Fruit fly (Drosophila melanogaster) whole organism, embryonic: ENCODE results near the gene mop.
A peak's percentile ranks its signal among the peaks of the same experiment; 100 is the strongest.

ENCODE experiments used
- Aef1 ChIP-seq: fragments of 200-800 bp; sonication (Bioruptor generic); IDR thresholded peaks from 3 replicates; pipeline ENCODE4 v1.3.6; 2022; ENCODE audit warnings: missing biosample characterization, missing genetic modification characterization
- Bdp1 ChIP-seq: fragments of 200-800 bp; sonication (Bioruptor generic); optimal IDR thresholded peaks from 3 replicates; lab custom pipeline; 2016; ENCODE audit warnings: missing biosample characterization, missing genetic modification characterization
- CG10147 ChIP-seq: fragments of 200-800 bp; sonication (Bioruptor generic); optimal IDR thresholded peaks from 2 replicates; lab custom pipeline; 2019; ENCODE audit warnings: missing biosample characterization, mild to moderate bottlenecking, missing genetic modification characterization, moderate library complexity
- CG10321 ChIP-seq: fragments of 200-800 bp; sonication (Bioruptor generic); IDR thresholded peaks from 2 replicates; pipeline ENCODE4 v1.3.6; 2022; ENCODE audit warnings: missing biosample characterization, missing genetic modification characterization
- CG10431 ChIP-seq: fragments of 200-800 bp; sonication (Bioruptor generic); optimal IDR thresholded peaks from 3 replicates; lab custom pipeline; 2018; ENCODE audit warnings: missing biosample characterization, mild to moderate bottlenecking, missing genetic modification characterization
- CG10959 ChIP-seq: fragments of 200-800 bp; sonication (Bioruptor generic); IDR thresholded peaks from 2 replicates; pipeline ENCODE4 v1.3.6; 2022; ENCODE audit warnings: missing biosample characterization, missing genetic modification characterization
- CG11560 ChIP-seq: fragments of 200-800 bp; sonication (Bioruptor generic); IDR thresholded peaks from 3 replicates; pipeline ENCODE4 v1.3.6; 2022; ENCODE audit warnings: missing biosample characterization, missing genetic modification characterization
- CG11723 ChIP-seq: fragments of 200-800 bp; sonication (Bioruptor generic); optimal IDR thresholded peaks from 2 replicates; lab custom pipeline; 2017; ENCODE audit warnings: missing biosample characterization, mild to moderate bottlenecking, missing genetic modification characterization
- CG12299 ChIP-seq: fragments of 200-800 bp; sonication (Bioruptor generic); optimal IDR thresholded peaks from 2 replicates; lab custom pipeline; 2018; ENCODE audit warnings: missing biosample characterization, mild to moderate bottlenecking, missing genetic modification characterization
- CG1233 ChIP-seq: fragments of 200-800 bp; sonication (Bioruptor generic); optimal IDR thresholded peaks from 4 replicates; lab custom pipeline; 2018; ENCODE audit warnings: missing biosample characterization, mild to moderate bottlenecking, missing genetic modification characterization
- CG1647 ChIP-seq: fragments of 200-800 bp; sonication (Bioruptor generic); optimal IDR thresholded peaks from 3 replicates; lab custom pipeline; 2016; ENCODE audit warnings: missing biosample characterization, missing genetic modification characterization
- CG3163 ChIP-seq: fragments of 200-800 bp; sonication (Bioruptor generic); optimal IDR thresholded peaks from 3 replicates; lab custom pipeline; 2016; ENCODE audit warnings: missing biosample characterization, missing genetic modification characterization
- CG3838 ChIP-seq: fragments of 200-800 bp; sonication (Bioruptor generic); optimal IDR thresholded peaks from 3 replicates; lab custom pipeline; 2016; ENCODE audit warnings: missing biosample characterization, missing genetic modification characterization
- CG42726 ChIP-seq: fragments of 200-800 bp; sonication (Bioruptor generic); IDR thresholded peaks from 2 replicates; pipeline ENCODE4 v1.3.6; 2022; ENCODE audit warnings: missing biosample characterization, missing genetic modification characterization; ENCODE audit not compliant: partially characterized antibody
- CG4360 ChIP-seq: fragments of 200-800 bp; sonication (Bioruptor generic); IDR thresholded peaks from 2 replicates; pipeline ENCODE4 v1.3.6; 2022; ENCODE audit warnings: missing biosample characterization, missing genetic modification characterization
- CG4730 ChIP-seq: fragments of 200-800 bp; sonication (Bioruptor generic); IDR thresholded peaks from 2 replicates; pipeline ENCODE4 v1.3.6; 2022; ENCODE audit warnings: missing biosample characterization, missing genetic modification characterization
- CG4854 ChIP-seq: fragments of 200-800 bp; sonication (Bioruptor generic); optimal IDR thresholded peaks from 2 replicates; lab custom pipeline; 2016; ENCODE audit warnings: missing biosample characterization, missing genetic modification characterization, inconsistent platforms
- CG7786 ChIP-seq: fragments of 200-800 bp; sonication (Bioruptor generic); optimal IDR thresholded peaks from 2 replicates; lab custom pipeline; 2016; ENCODE audit warnings: missing biosample characterization, missing genetic modification characterization
- CG7928 ChIP-seq: fragments of 200-800 bp; sonication (Bioruptor generic); optimal IDR thresholded peaks from 2 replicates; lab custom pipeline; 2017; ENCODE audit warnings: missing biosample characterization, mild to moderate bottlenecking, missing genetic modification characterization
- CG8765 ChIP-seq: fragments of 200-800 bp; sonication (Bioruptor generic); IDR thresholded peaks from 2 replicates; pipeline ENCODE4 v1.3.6; 2022; ENCODE audit warnings: missing biosample characterization, missing genetic modification characterization
- D ChIP-seq, 2 experiments: fragments of 200-800 bp in 1 of 2; fragments of >200 bp in 1 of 2; sonication (Bioruptor generic) in 1 of 2; optimal IDR thresholded peaks; 2 replicates in 1 of 2; 3 replicates in 1 of 2; lab custom pipeline; 2017; ENCODE audit warnings: mild to moderate bottlenecking in 1 of 2, missing biosample characterization in 1 of 2, missing genetic modification characterization in 1 of 2, missing genetic modification reagents in 1 of 2
- Doc3 ChIP-seq: fragments of 200-800 bp; sonication (Bioruptor generic); IDR thresholded peaks from 3 replicates; pipeline ENCODE4 v1.3.6; 2022; ENCODE audit warnings: missing biosample characterization, missing genetic modification characterization; ENCODE audit not compliant: partially characterized antibody
- E2f2 ChIP-seq: fragments of 200-800 bp; sonication (Bioruptor generic); IDR thresholded peaks from 2 replicates; pipeline ENCODE4 v1.3.6; 2022; ENCODE audit warnings: missing biosample characterization, missing genetic modification characterization
- Eip74EF ChIP-seq, 2 experiments: fragments of 200-800 bp in 1 of 2; fragments of >200 bp in 1 of 2; sonication (Bioruptor generic) in 1 of 2; optimal IDR thresholded peaks; 2 replicates each; lab custom pipeline; 2017 to 2019; ENCODE audit warnings: missing biosample characterization in 2 of 2, missing genetic modification characterization in 2 of 2, mild to moderate bottlenecking in 1 of 2, moderate library complexity in 1 of 2
- Fer3 ChIP-seq: fragments of 200-800 bp; sonication (Bioruptor generic); optimal IDR thresholded peaks from 2 replicates; lab custom pipeline; 2018; ENCODE audit warnings: missing biosample characterization, mild to moderate bottlenecking, missing genetic modification characterization, moderate library complexity
- H2.0 ChIP-seq: fragments of 200-800 bp; sonication (Bioruptor generic); IDR thresholded peaks from 2 replicates; pipeline ENCODE4 v1.3.6; 2022; ENCODE audit warnings: missing biosample characterization, missing genetic modification characterization
- Six4 ChIP-seq: fragments of 200-800 bp; sonication (Bioruptor generic); optimal IDR thresholded peaks from 2 replicates; lab custom pipeline; 2016; ENCODE audit warnings: missing biosample characterization, missing genetic modification characterization
- Stat92E ChIP-seq, 3 experiments: fragments of >200 bp in 2 of 3; fragments of 200-800 bp in 1 of 3; sonication (Bioruptor generic) in 1 of 3; optimal IDR thresholded peaks; 2 replicates each; lab custom pipeline; 2017 to 2019; ENCODE audit warnings: missing biosample characterization in 3 of 3, missing genetic modification characterization in 3 of 3, mild to moderate bottlenecking in 1 of 3, moderate library complexity in 1 of 3
- abd-A ChIP-seq: fragments of 200-800 bp; sonication (Bioruptor generic); optimal IDR thresholded peaks from 3 replicates; lab custom pipeline; 2019; ENCODE audit warnings: missing biosample characterization, mild to moderate bottlenecking, missing genetic modification characterization, moderate library complexity
- ara ChIP-seq: fragments of 200-800 bp; sonication (Bioruptor generic); IDR thresholded peaks from 2 replicates; pipeline ENCODE4 v1.3.6; 2022; ENCODE audit warnings: missing biosample characterization, missing genetic modification characterization
- cg ChIP-seq: fragments of 200-800 bp; sonication (Bioruptor generic); optimal IDR thresholded peaks from 3 replicates; lab custom pipeline; 2019; ENCODE audit warnings: missing biosample characterization, mild to moderate bottlenecking, missing genetic modification characterization, moderate library complexity
- chm ChIP-seq: fragments of 200-800 bp; sonication (Bioruptor generic); IDR thresholded peaks from 2 replicates; pipeline ENCODE4 v1.3.6; 2022; ENCODE audit warnings: missing biosample characterization, missing genetic modification characterization
- dmrt11E ChIP-seq: fragments of 200-800 bp; sonication (Bioruptor generic); optimal IDR thresholded peaks from 3 replicates; lab custom pipeline; 2018; ENCODE audit warnings: missing biosample characterization, mild to moderate bottlenecking, missing genetic modification characterization, moderate library complexity
- dmrt99B ChIP-seq: fragments of 200-800 bp; sonication (Bioruptor generic); optimal IDR thresholded peaks from 2 replicates; lab custom pipeline; 2018; ENCODE audit warnings: missing biosample characterization, mild to moderate bottlenecking, missing genetic modification characterization, moderate library complexity
- dpn ChIP-seq, 2 experiments: fragments of 200-800 bp; sonication (Bioruptor generic); optimal IDR thresholded peaks; 3 replicates each; lab custom pipeline; 2016; ENCODE audit warnings: missing biosample characterization in 2 of 2, missing genetic modification characterization in 2 of 2
- gsb-n ChIP-seq: fragments of 200-800 bp; sonication (Bioruptor generic); optimal IDR thresholded peaks from 3 replicates; lab custom pipeline; 2018; ENCODE audit warnings: missing biosample characterization, mild to moderate bottlenecking, missing genetic modification characterization
- gt ChIP-seq: fragments of 200-800 bp; sonication (Bioruptor generic); IDR thresholded peaks from 2 replicates; pipeline ENCODE4 v1.3.6; 2022; ENCODE audit warnings: missing biosample characterization, missing genetic modification characterization
- kni ChIP-seq: fragments of 200-800 bp; sonication (Bioruptor generic); optimal IDR thresholded peaks from 3 replicates; lab custom pipeline; 2017; ENCODE audit warnings: mild to moderate bottlenecking, missing biosample characterization, missing genetic modification reagents, missing genetic modification characterization
- maf-S ChIP-seq: fragments of 200-800 bp; sonication (Bioruptor generic); optimal IDR thresholded peaks from 2 replicates; lab custom pipeline; 2016; ENCODE audit warnings: missing biosample characterization, missing genetic modification characterization
- org-1 ChIP-seq: fragments of 200-800 bp; sonication (Bioruptor generic); optimal IDR thresholded peaks from 2 replicates; lab custom pipeline; 2017; ENCODE audit warnings: missing biosample characterization, missing genetic modification characterization
- pita ChIP-seq: fragments of 200-800 bp; sonication (Bioruptor generic); optimal IDR thresholded peaks from 2 replicates; lab custom pipeline; 2017; ENCODE audit warnings: missing biosample characterization, mild to moderate bottlenecking, missing genetic modification characterization
- repo ChIP-seq: fragments of 200-800 bp; sonication (Bioruptor generic); optimal IDR thresholded peaks from 2 replicates; lab custom pipeline; 2016; ENCODE audit warnings: missing biosample characterization, missing genetic modification characterization
- toy ChIP-seq: fragments of 200-800 bp; sonication (Bioruptor generic); IDR thresholded peaks from 2 replicates; pipeline ENCODE4 v1.3.6; 2022; ENCODE audit warnings: missing biosample characterization, missing genetic modification characterization
- tx ChIP-seq: fragments of 200-800 bp; sonication (Bioruptor generic); optimal IDR thresholded peaks from 2 replicates; lab custom pipeline; 2016; ENCODE audit warnings: missing biosample characterization, missing genetic modification characterization
- unc-4 ChIP-seq: fragments of 200-800 bp; sonication (Bioruptor generic); IDR thresholded peaks from 2 replicates; pipeline ENCODE4 v1.3.6; 2022; ENCODE audit warnings: missing biosample characterization, missing genetic modification characterization; ENCODE audit not compliant: partially characterized antibody
- usp ChIP-seq: fragments of >200 bp; optimal IDR thresholded peaks from 2 replicates; lab custom pipeline; 2017; ENCODE audit warnings: missing biosample characterization, missing genetic modification characterization
- vnd ChIP-seq: fragments of 200-800 bp; sonication (Bioruptor generic); IDR thresholded peaks from 3 replicates; pipeline ENCODE4 v1.3.6; 2022; ENCODE audit warnings: missing biosample characterization, missing genetic modification characterization; ENCODE audit not compliant: partially characterized antibody
- zen2 ChIP-seq: fragments of 200-800 bp; sonication (Bioruptor generic); IDR thresholded peaks from 3 replicates; pipeline ENCODE4 v1.3.6; 2022; ENCODE audit warnings: missing biosample characterization, missing genetic modification characterization; ENCODE audit not compliant: partially characterized antibody

Gene mop

DNA sequence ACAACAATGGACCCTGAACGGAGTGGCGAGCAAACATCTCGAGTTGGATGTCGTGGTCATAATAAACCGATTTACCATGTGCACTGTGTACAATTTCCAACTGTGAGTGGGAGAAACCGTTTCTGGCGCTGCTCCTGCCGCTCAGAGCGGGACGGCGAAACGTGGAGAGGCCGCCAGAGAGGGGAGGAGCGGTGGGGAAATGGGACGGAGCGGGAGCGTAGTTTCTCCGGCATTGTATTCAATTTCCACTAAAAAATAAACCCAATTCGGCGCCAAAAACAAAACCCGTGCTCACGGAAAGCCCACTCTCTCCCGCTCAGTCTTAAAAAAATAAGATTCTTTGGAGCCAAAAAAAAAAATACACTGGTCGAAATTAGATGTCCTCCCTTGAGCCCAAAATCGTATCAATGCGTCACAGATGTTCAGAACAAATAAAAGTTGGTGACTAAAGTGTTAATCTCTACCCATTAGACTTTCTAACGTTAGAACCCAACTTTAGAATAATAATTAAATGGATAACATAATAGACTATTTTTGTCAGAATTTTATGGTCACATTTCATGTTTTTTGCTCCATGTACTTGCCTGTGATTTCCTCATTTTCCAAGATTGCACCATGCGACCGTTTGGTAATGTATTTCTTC, 15.8 kb downstream of the mop start (continued):
- TF ChIP-seq vnd (GFP tag; lab: Robert Waterston, UW) = no peak
- no peak for TF ChIP-seq pita (GFP tag; lab: Kevin White, UChicago)
- TF ChIP-seq CG10431 = peak; percentile 29
- peak; percentile 56 for TF ChIP-seq dmrt11E (tag; lab: Kevin White, UChicago)
- no peak for TF ChIP-seq abd-A (tag; lab: Kevin White, UChicago)
- TF ChIP-seq CG10959 = no peak
- peak; percentile 55 for TF ChIP-seq maf-S (GFP tag; lab: Kevin White, UChicago)
- TF ChIP-seq CG11723 (GFP tag; lab: Kevin White, UChicago) = peak; percentile 30
- no peak for TF ChIP-seq Doc3 (GFP tag; lab: Robert Waterston, UW)
- TF ChIP-seq dmrt99B (tag; lab: Kevin White, UChicago) = peak; percentile 80
- peak; percentile 71 to 78 for TF ChIP-seq dpn (GFP tag; optimal IDR thresholded peaks at IDR 0.05; lab: Kevin White, UChicago)
- TF ChIP-seq H2.0 (GFP tag; lab: Robert Waterston, UW) = peak; percentile 55; the same call in 1 of the 2 replicates
- peak; percentile 56 for TF ChIP-seq E2f2 (GFP tag; lab: Robert Waterston, UW)
- TF ChIP-seq CG4854 (GFP tag; lab: Kevin White, UChicago) = peak; percentile 44
- TF ChIP-seq CG4360 = no peak
- no peak for TF ChIP-seq CG3838
- peak; percentile 23 for TF ChIP-seq tx (GFP tag; lab: Kevin White, UChicago)
- no peak for TF ChIP-seq gt (GFP tag; lab: Robert Waterston, UW)
- TF ChIP-seq gsb-n (tag; lab: Kevin White, UChicago) = peak; percentile 70
- TF ChIP-seq CG10147 (GFP tag; lab: Kevin White, UChicago) = peak; percentile 35
- peak in 1 of 2 experiments; percentile 55 for TF ChIP-seq Eip74EF (GFP tag; optimal IDR thresholded peaks at IDR 0.05; lab: Kevin White, UChicago)
- no peak for TF ChIP-seq Stat92E (GFP tag; optimal IDR thresholded peaks at IDR 0.05; lab: Kevin White, UChicago)
- peak; percentile 30; the same call in 1 of the 2 replicates for TF ChIP-seq unc-4 (GFP tag; lab: Robert Waterston, UW)
- TF ChIP-seq CG10321 (GFP tag; lab: Robert Waterston, UW) = 0 out of 2 replicates have a peak, but pooled peaks have one; percentile 42
- TF ChIP-seq CG4730 = peak; percentile 36; the same call in 1 of the 2 replicates
- TF ChIP-seq CG42726 = 0 out of 2 replicates have a peak, but pooled peaks have one; percentile 28
- no peak for TF ChIP-seq toy
- peak; percentile 47 for TF ChIP-seq repo (GFP tag; lab: Kevin White, UChicago)
- TF ChIP-seq kni (GFP tag; lab: Kevin White, UChicago) = no peak
- 0 out of 3 replicates have a peak, but pooled peaks have one; percentile 34 for TF ChIP-seq Aef1 (GFP tag; lab: Robert Waterston, UW)
- TF ChIP-seq CG1233 (GFP tag; lab: Kevin White, UChicago) = no peak
- TF ChIP-seq CG12299 = peak; percentile 50
- TF ChIP-seq usp (GFP tag; lab: Kevin White, UChicago) = no peak
- TF ChIP-seq chm = peak; percentile 6; the same call in 1 of the 2 replicates
- TF ChIP-seq CG7786 = peak; percentile 70
- TF ChIP-seq D (optimal IDR thresholded peaks at IDR 0.05; lab: Kevin White, UChicago) = no peak
- no peak for TF ChIP-seq D (GFP tag; optimal IDR thresholded peaks at IDR 0.05; lab: Kevin White, UChicago)
- no peak for TF ChIP-seq zen2
- TF ChIP-seq org-1 (GFP tag; lab: Kevin White, UChicago) = no peak
- peak; percentile 39 for TF ChIP-seq CG1647 (GFP tag; lab: Kevin White, UChicago)
- TF ChIP-seq Fer3 (tag; lab: Kevin White, UChicago) = peak; percentile 71
- peak; percentile 61 for TF ChIP-seq ara
- TF ChIP-seq Bdp1 = peak; percentile 65
- TF ChIP-seq CG7928 (GFP tag; lab: Kevin White, UChicago) = no peak
- TF ChIP-seq CG11560 = no peak
- TF ChIP-seq CG3163 (GFP tag; lab: Kevin White, UChicago) = peak; percentile 71
- peak; percentile 18 for TF ChIP-seq cg (GFP tag; lab: Kevin White, UChicago)
- peak; percentile 62 for TF ChIP-seq Six4
- 0 out of 2 replicates have a peak, but pooled peaks have one; percentile 6 for TF ChIP-seq CG8765 (GFP tag; lab: Robert Waterston, UW)
